Worm (Caenorhabditis elegans): Measurements from ENCODE around the gene C49C3.6.

DNA sequence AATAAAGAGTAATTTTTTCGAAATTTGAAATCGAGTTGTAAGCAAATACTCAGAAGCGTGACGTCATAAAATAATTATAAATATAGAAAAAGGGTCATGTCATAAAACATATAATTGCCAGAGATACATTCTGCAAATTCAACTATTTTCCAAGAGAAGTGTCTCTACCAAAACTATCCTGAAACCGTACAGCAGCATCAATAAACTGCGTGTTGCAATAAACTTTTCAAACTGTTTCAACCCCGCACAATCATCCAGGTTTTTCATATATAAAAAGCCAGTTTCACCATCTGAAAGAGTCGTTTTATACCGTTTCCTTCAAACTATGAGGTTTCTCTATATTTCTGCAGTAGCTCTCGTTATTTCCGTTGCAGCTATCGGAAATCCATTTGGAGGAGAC, 12.2 kb downstream of the C49C3.6 start, which contains the start of gene C49C3.11:
- TF ChIP-seq sdc-2 (tag; optimal IDR thresholded peaks at IDR 0.05) (no peak), ama-1 (optimal IDR thresholded peaks at IDR 0.05) (no peak), T23F11.4 (GFP tag; optimal IDR thresholded peaks at IDR 0.05) (no peak), C38D4.7 (GFP tag; optimal IDR thresholded peaks at IDR 0.05) (no peak), nfya-1 (tag; optimal IDR thresholded peaks at IDR 0.05) (no peak), ceh-14 (tag; optimal IDR thresholded peaks at IDR 0.05) (no peak), madf-2 (tag; optimal IDR thresholded peaks at IDR 0.05) (no peak), nhr-11 (tag; optimal IDR thresholded peaks at IDR 0.05) (no peak), pqm-1 (tag; optimal IDR thresholded peaks at IDR 0.05) (no peak), pha-4 (tag; optimal IDR thresholded peaks at IDR 0.05) (no peak), fkh-10 (GFP tag; optimal IDR thresholded peaks at IDR 0.05) (no peak)

Data from whole organism, late embryonic.